Fruit fly (Drosophila melanogaster) whole organism, adult: ENCODE data around the gene Cralbp.

Experiments used
- CG11617 ChIP-seq: fragments of 200-800 bp; sonication (Bioruptor generic); optimal IDR thresholded peaks from 2 replicates; lab custom pipeline; 2017; ENCODE audit warnings: mild to moderate bottlenecking, missing biosample characterization, missing genetic modification reagents, missing genetic modification characterization
- CG12768 ChIP-seq: fragments of 200-800 bp; sonication (Bioruptor generic); optimal IDR thresholded peaks from 2 replicates; lab custom pipeline; 2017; ENCODE audit warnings: missing biosample characterization, missing genetic modification characterization, mild to moderate bottlenecking, moderate library complexity, missing genetic modification reagents
- CG14711 ChIP-seq: fragments of 200-800 bp; sonication (Bioruptor generic); optimal IDR thresholded peaks from 2 replicates; lab custom pipeline; 2018; ENCODE audit warnings: missing biosample characterization, mild to moderate bottlenecking, missing genetic modification characterization, moderate library complexity
- CG1620 ChIP-seq: fragments of 200-800 bp; sonication (Bioruptor generic); optimal IDR thresholded peaks from 2 replicates; lab custom pipeline; 2016; ENCODE audit warnings: missing biosample characterization, missing genetic modification characterization
- CG33017 ChIP-seq: fragments of 200-800 bp; sonication (Bioruptor generic); optimal IDR thresholded peaks from 2 replicates; lab custom pipeline; 2018; ENCODE audit warnings: missing biosample characterization, mild to moderate bottlenecking, missing genetic modification characterization, moderate library complexity
- CG5204 ChIP-seq: fragments of 200-800 bp; sonication (Bioruptor generic); optimal IDR thresholded peaks from 2 replicates; lab custom pipeline; 2016; ENCODE audit warnings: missing biosample characterization, missing genetic modification characterization
- CG7045 ChIP-seq: fragments of 200-800 bp; sonication (Bioruptor generic); optimal IDR thresholded peaks from 2 replicates; lab custom pipeline; 2017; ENCODE audit warnings: missing biosample characterization, mild to moderate bottlenecking, missing genetic modification characterization
- CG7101 ChIP-seq: fragments of 200-800 bp; sonication (Bioruptor generic); optimal IDR thresholded peaks from 2 replicates; lab custom pipeline; 2018; ENCODE audit warnings: missing biosample characterization, mild to moderate bottlenecking, missing genetic modification characterization, moderate library complexity
- Clk ChIP-seq: fragments of 200-800 bp; sonication (Bioruptor generic); optimal IDR thresholded peaks from 2 replicates; lab custom pipeline; 2017; ENCODE audit warnings: missing biosample characterization, missing genetic modification characterization
- Crg-1 ChIP-seq: fragments of 200-800 bp; sonication (Bioruptor generic); optimal IDR thresholded peaks from 2 replicates; lab custom pipeline; 2016; ENCODE audit warnings: missing biosample characterization, missing genetic modification characterization
- Hr96 ChIP-seq: fragments of 200-800 bp; sonication (Bioruptor generic); optimal IDR thresholded peaks from 2 replicates; lab custom pipeline; 2016; ENCODE audit warnings: missing biosample characterization, missing genetic modification characterization
- Mnt ChIP-seq: fragments of 200-800 bp; sonication (Bioruptor generic); optimal IDR thresholded peaks from 2 replicates; lab custom pipeline; 2016; ENCODE audit warnings: missing biosample characterization, mild to moderate bottlenecking, missing genetic modification characterization
- bab1 ChIP-seq: fragments of 200-800 bp; sonication (Bioruptor generic); optimal IDR thresholded peaks from 3 replicates; lab custom pipeline; 2019; ENCODE audit warnings: missing biosample characterization, mild to moderate bottlenecking, missing genetic modification characterization, moderate library complexity
- cic ChIP-seq: fragments of 200-800 bp; sonication (Bioruptor generic); optimal IDR thresholded peaks from 2 replicates; lab custom pipeline; 2017; ENCODE audit warnings: missing biosample characterization, mild to moderate bottlenecking, missing genetic modification characterization, moderate library complexity
- cnc ChIP-seq, 2 experiments: fragments of >200 bp; optimal IDR thresholded peaks; 2 replicates each; lab custom pipeline; 2017
- kay ChIP-seq: fragments of 200-800 bp; sonication (Bioruptor generic); peaks from one replicate; lab custom pipeline; 2016; ENCODE audit warnings: missing biosample characterization, missing genetic modification characterization, borderline replicate concordance
- ovo ChIP-seq: fragments of 200-800 bp; sonication (Bioruptor generic); optimal IDR thresholded peaks from 2 replicates; lab custom pipeline; 2016; ENCODE audit warnings: missing biosample characterization, missing genetic modification characterization
- pad ChIP-seq: fragments of 200-800 bp; sonication (Bioruptor generic); optimal IDR thresholded peaks from 3 replicates; lab custom pipeline; 2017; ENCODE audit warnings: missing biosample characterization, missing genetic modification characterization, mild to moderate bottlenecking, moderate library complexity, missing genetic modification reagents
- tj ChIP-seq: fragments of 200-800 bp; sonication (Bioruptor generic); optimal IDR thresholded peaks from 3 replicates; lab custom pipeline; 2017; ENCODE audit warnings: missing biosample characterization, mild to moderate bottlenecking, missing genetic modification characterization, moderate library complexity
- toe ChIP-seq: fragments of 200-800 bp; sonication (Bioruptor generic); optimal IDR thresholded peaks from 2 replicates; lab custom pipeline; 2016; ENCODE audit warnings: missing biosample characterization, missing genetic modification characterization

The Cralbp gene

DNA sequence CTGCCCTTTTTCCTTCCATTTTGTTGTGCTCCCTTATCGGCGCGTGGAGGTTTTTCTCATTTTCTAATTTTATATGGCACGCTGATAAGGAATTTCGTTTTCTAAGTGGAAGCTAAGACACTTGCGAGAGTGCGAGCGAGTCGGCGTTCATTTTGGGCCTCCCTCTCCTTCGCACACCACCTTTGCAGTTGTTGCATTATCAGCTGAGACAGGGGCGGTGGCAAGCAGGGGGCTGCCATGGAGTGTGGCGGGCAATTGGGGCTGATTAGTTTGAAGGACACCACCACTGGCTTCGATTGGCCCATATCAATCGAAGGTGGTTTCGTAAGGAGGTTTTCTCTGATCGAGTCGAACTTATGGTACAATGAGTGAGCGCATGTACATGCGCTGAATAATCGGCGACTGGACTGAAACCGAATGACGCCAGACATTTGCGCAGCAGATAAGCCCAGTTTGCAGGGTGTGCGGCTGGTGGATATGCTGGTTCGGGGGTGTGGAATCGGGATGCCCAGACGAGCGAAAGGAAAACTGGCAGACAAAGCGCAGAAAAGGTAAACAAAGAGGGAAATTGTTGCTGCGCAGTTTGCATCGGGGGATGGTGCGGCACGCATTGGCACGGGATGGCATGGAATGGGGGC, 23.2 kb upstream of the Cralbp start:
- TF ChIP-seq pad (GFP tag; lab: Kevin White, UChicago), result no peak
- TF ChIP-seq tj (GFP tag; lab: Kevin White, UChicago), result no peak
- TF ChIP-seq toe (GFP tag; lab: Kevin White, UChicago), result no peak
- no peak for TF ChIP-seq Crg-1
- TF ChIP-seq cic, result peak; percentile 88
- no peak for TF ChIP-seq Hr96 (GFP tag; lab: Kevin White, UChicago)
- TF ChIP-seq bab1, result no peak
- no peak for TF ChIP-seq CG1620
- TF ChIP-seq CG12768 (GFP tag; lab: Kevin White, UChicago), result peak; percentile 17
- no peak for TF ChIP-seq CG7101 (tag; lab: Kevin White, UChicago)
- no peak for TF ChIP-seq kay (GFP tag; lab: Kevin White, UChicago)
- no peak for TF ChIP-seq Clk (GFP tag; lab: Kevin White, UChicago)
- TF ChIP-seq Mnt (GFP tag; lab: Kevin White, UChicago), result peak; percentile 88
- TF ChIP-seq cnc (optimal IDR thresholded peaks at IDR 0.05; lab: Kevin White, UChicago), result no peak

DNA sequence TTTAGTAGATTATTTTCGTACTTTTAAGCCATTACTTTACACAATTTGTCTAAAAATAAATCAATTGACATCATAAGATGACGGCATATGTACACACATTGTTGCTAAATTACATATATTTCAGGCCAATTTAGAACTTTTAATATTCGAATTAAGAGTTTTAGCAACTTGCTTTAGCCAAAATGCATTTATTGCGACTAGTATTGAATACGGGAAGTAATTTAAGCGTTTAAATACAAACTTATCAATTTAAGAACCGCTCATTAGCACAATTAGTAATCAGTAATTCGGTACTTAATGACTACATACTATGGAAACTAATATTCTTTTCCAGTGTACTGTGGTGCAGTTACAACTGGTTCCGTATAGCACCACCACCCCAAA, 22.7 kb upstream of the Cralbp start:
- TF ChIP-seq pad (GFP tag; lab: Kevin White, UChicago) (no peak), kay (GFP tag; lab: Kevin White, UChicago) (no peak), CG7101 (tag; lab: Kevin White, UChicago) (no peak), Crg-1 (no peak)

dm6 chr3L:5808540-5809200, 22.2 kb upstream of the Cralbp start:
- TF ChIP-seq pad (GFP tag; lab: Kevin White, UChicago) (no peak), cnc (optimal IDR thresholded peaks at IDR 0.05; lab: Kevin White, UChicago) (no peak), cic (no peak), CG5204 (GFP tag; lab: Kevin White, UChicago) (no peak), CG1620 (no peak), kay (GFP tag; lab: Kevin White, UChicago) (no peak), Mnt (GFP tag; lab: Kevin White, UChicago) (no peak), CG11617 (GFP tag; lab: Kevin White, UChicago) (no peak), toe (GFP tag; lab: Kevin White, UChicago) (no peak), ovo (GFP tag; lab: Kevin White, UChicago) (no peak), bab1 (no peak), CG7045 (GFP tag; lab: Kevin White, UChicago) (no peak), CG12768 (GFP tag; lab: Kevin White, UChicago) (no peak), Hr96 (GFP tag; lab: Kevin White, UChicago) (no peak)

DNA sequence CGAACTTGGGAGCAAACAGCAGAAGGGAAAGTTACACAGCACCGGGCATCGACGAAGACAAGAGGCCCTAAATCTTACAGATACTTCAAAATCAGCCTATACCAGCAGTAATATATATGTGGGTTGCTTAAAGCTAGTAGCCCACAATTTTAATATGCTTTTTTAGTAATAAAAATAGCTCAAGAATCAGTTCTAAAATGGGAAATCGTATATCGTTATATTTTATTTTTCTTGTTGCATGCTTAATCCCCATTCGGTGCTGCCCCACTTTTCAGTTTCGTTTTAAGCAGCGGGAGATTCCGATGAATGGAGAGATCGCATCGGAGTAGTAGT, 21.5 kb upstream of the Cralbp start:
- TF ChIP-seq bab1 (no peak), CG7045 (GFP tag; lab: Kevin White, UChicago) (no peak), toe (GFP tag; lab: Kevin White, UChicago) (no peak)

dm6 chr3L:5807370-5808100, 21.0 kb upstream of the Cralbp start:
- TF ChIP-seq ovo (GFP tag; lab: Kevin White, UChicago) (peak; percentile 75), CG1620 (peak; percentile 67), CG12768 (GFP tag; lab: Kevin White, UChicago) (peak; percentile 88), Hr96 (GFP tag; lab: Kevin White, UChicago) (no peak), bab1 (no peak), toe (GFP tag; lab: Kevin White, UChicago) (peak; percentile 31), CG7045 (GFP tag; lab: Kevin White, UChicago) (peak; percentile 70), CG5204 (GFP tag; lab: Kevin White, UChicago) (no peak), tj (GFP tag; lab: Kevin White, UChicago) (no peak), Crg-1 (peak; percentile 64), pad (GFP tag; lab: Kevin White, UChicago) (peak; percentile 57), CG11617 (GFP tag; lab: Kevin White, UChicago) (peak; percentile 53), CG7101 (tag; lab: Kevin White, UChicago) (peak; percentile 64), CG14711 (tag; lab: Kevin White, UChicago) (peak; percentile 24), CG33017 (peak; percentile 14), cic (peak; percentile 98), kay (GFP tag; lab: Kevin White, UChicago) (no peak), Clk (GFP tag; lab: Kevin White, UChicago) (peak; percentile 69), Mnt (GFP tag; lab: Kevin White, UChicago) (peak; percentile 93), cnc (optimal IDR thresholded peaks at IDR 0.05; lab: Kevin White, UChicago) (no peak)

- no peak for TF ChIP-seq CG12768 (GFP tag; lab: Kevin White, UChicago)
- no peak for TF ChIP-seq toe (GFP tag; lab: Kevin White, UChicago)
- TF ChIP-seq CG5204 (GFP tag; lab: Kevin White, UChicago), result no peak
- no peak for TF ChIP-seq tj (GFP tag; lab: Kevin White, UChicago)
- no peak for TF ChIP-seq cnc (optimal IDR thresholded peaks at IDR 0.05; lab: Kevin White, UChicago)
These were observed 16.2 kb upstream of the Cralbp start, which contains the start of gene CG42272 for dm6 chr3L:5802733-5803132. Gene CG42272 (plus strand): TSS chr3L:5803033.
